Fruit fly (Drosophila melanogaster): ENCODE data around the gene CG8136.

DNA sequence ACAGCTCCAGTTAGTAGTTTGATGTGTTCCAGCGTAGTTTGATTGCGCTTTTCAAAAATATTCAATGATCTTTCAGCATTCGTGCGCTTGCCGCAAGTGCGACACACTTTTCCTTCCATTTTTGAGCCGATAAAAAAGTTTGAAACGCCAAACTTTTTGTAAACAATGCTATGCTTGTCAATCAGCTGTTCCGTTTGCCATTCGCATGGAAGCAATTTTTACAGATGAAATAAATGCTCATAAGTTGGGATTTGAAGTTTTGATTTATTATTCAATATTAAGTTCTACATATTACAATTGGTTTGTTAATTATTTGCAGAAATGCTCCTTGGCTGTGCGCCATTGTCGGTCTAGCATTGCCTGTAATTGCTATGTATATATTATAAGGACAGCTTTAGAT, 8.4 kb downstream of the CG8136 start, which contains the start of gene ranshi:
- no peak for TF ChIP-seq D1 (tag; optimal IDR thresholded peaks at IDR 0.05)
- TF ChIP-seq rn (GFP tag; IDR thresholded peaks at IDR 0.05) = no peak
- TF ChIP-seq gl (tag; optimal IDR thresholded peaks at IDR 0.05) = no peak
- no peak for TF ChIP-seq EcR (GFP tag; optimal IDR thresholded peaks at IDR 0.05)

Measured in whole organism, pupa.